Worm (Caenorhabditis elegans): ENCODE measurements around the gene fbxb-108.

DNA sequence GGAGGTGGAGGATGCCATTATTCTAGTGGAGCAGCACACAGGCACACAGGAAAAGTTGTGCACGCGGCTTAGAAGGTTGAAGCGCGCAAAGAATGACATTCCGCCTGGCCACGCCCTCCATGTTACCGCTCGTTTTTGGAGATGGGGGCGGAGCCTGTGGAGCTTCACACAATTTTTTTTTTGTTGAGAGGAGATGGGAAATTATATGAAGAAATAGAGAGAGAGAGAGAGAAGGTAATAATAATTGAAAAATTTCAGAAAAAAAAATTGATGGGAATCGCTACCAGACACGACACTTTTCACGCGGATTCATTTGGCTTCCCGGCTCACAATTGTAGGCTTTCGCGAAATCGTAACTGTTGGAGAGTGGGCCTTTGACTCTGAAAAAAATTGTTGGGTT is 47.4 kb upstream of the fbxb-108 start, which contains the start of gene T05A8.3:
- TF ChIP-seq aly-1 (tag; optimal IDR thresholded peaks at IDR 0.05) (no peak), F13C5.2 (tag; optimal IDR thresholded peaks at IDR 0.05) (no peak), hmbx-1 (tag; optimal IDR thresholded peaks at IDR 0.05) (no peak), ama-1 (optimal IDR thresholded peaks at IDR 0.05) (no peak), ceh-36 (tag; optimal IDR thresholded peaks at IDR 0.05) (no peak), ets-7 (tag; optimal IDR thresholded peaks at IDR 0.05) (no peak), sea-1 (GFP tag; conservative IDR thresholded peaks at IDR 0.05) (no peak)
